Worm (Caenorhabditis elegans) whole organism, L2 larva: ENCODE results near the gene R02D5.9.

ENCODE experiments used
- elt-1 ChIP-seq: fragments of 150-350 bp; optimal IDR thresholded peaks from 2 replicates; lab custom pipeline; 2014; ENCODE audit warnings: missing biosample characterization, missing genetic modification characterization
- nhr-237 ChIP-seq: fragments of 150-350 bp; optimal IDR thresholded peaks from 2 replicates; lab custom pipeline; 2014; ENCODE audit warnings: missing biosample characterization, missing genetic modification characterization
- skn-1 ChIP-seq: sonication (generic microtip); optimal IDR thresholded peaks from 2 replicates; lab custom pipeline; 2017; ENCODE audit warnings: missing biosample characterization, missing genetic modification characterization

ce11 chrV:14501136-14501535 lies 9.8 kb downstream of the R02D5.9 start, which contains the start of gene R02D5.24:
- no peak for TF ChIP-seq elt-1 (tag; lab: Kevin White, UChicago)
- TF ChIP-seq nhr-237 (tag; lab: Kevin White, UChicago) = no peak
- no peak for TF ChIP-seq skn-1 (tag; lab: Kevin White, UChicago)
